Worm (Caenorhabditis elegans): ENCODE results near the gene T06A1.1.

DNA sequence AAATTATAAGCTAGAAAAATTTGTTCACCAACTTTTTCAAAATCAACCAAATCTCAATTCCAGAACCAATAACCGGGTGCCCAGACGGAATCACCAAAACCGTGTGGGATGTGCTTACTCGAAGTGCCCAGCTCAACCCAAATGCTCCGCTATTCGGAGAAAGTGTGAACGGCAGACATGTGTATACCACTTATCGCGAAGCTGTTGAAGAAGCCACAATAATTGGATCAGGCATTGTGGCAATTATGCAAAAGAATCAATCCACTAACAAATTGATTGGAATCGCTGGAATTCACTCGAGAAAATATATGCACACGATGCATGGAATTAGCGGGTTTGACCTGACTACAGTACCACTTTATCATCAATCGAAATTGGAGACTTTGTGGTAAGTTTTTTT is 44.3 kb upstream of the T06A1.1 start:
- no peak for TF ChIP-seq dmd-4 (tag; optimal IDR thresholded peaks at IDR 0.05; ENCODE audit: borderline replicate concordance)
- no peak for TF ChIP-seq fkh-10 (GFP tag; optimal IDR thresholded peaks at IDR 0.05)
- TF ChIP-seq madf-2 (tag; optimal IDR thresholded peaks at IDR 0.05): no peak
- TF ChIP-seq fkh-6 (tag; optimal IDR thresholded peaks at IDR 0.05): no peak
- no peak for TF ChIP-seq mec-3 (tag; optimal IDR thresholded peaks at IDR 0.05; ENCODE audit: borderline replicate concordance)
- TF ChIP-seq C38D4.7 (GFP tag; optimal IDR thresholded peaks at IDR 0.05): no peak
- no peak for TF ChIP-seq F13H6.1 (tag; optimal IDR thresholded peaks at IDR 0.05)
- TF ChIP-seq pag-3 (tag; optimal IDR thresholded peaks at IDR 0.05; ENCODE audit: borderline replicate concordance): no peak
